Fruit fly (Drosophila melanogaster) whole organism, adult: ENCODE data around the gene CG14891.

Source experiments
- kay ChIP-seq: fragments of 200-800 bp; sonication (Bioruptor generic); peaks from one replicate; lab custom pipeline; 2016; ENCODE audit warnings: missing biosample characterization, missing genetic modification characterization, borderline replicate concordance
- toe ChIP-seq: fragments of 200-800 bp; sonication (Bioruptor generic); optimal IDR thresholded peaks from 2 replicates; lab custom pipeline; 2016; ENCODE audit warnings: missing biosample characterization, missing genetic modification characterization

DNA sequence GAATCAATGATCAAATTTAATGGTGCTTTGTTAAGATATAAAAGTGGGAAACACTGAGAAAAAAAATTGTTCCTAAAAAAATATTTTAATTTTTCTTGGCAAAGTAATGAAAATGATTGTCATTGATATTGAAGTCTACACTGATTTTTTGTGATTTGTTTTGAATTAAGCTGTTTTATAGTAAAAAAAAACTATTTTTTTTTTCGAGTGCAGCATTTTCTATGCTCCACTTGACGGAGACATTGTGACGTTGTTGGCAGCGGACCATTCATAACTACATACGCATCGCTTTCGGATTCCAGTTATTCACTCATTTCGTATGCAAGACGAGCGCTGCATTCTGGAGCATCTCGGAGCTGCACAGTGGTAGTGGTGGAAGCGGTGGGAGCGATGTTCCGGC lies 47.1 kb upstream of the CG14891 start:
- TF ChIP-seq toe (GFP tag; lab: Kevin White, UChicago): no peak
- no peak for TF ChIP-seq kay
